Worm (Caenorhabditis elegans): ENCODE data around the gene lys-2.

DNA sequence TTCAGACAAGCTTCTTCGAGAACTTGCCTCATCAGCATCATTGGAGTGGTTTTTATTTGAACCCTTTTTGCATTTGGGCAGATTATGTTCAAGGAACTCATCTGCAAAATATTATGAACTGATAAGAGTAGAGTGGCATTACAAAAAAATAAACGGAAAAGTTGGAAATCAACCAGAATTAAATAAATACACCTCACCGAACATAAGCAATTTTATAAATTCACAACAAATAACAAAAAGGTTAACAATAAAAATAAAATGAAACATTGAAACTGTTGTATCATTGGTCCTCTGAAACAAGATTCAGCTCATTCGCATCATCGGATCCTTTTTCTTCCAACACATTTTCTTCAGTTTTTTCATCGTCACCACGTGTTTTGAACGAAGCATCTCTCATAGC lies 36.0 kb upstream of the lys-2 start, which contains the start of gene asps-1:
- TF ChIP-seq ets-4 (GFP tag; optimal IDR thresholded peaks at IDR 0.05) (no peak), T26A5.8 (tag; optimal IDR thresholded peaks at IDR 0.05) (no peak), dpl-1 (GFP tag; optimal IDR thresholded peaks at IDR 0.05) (no peak), athp-1 (tag; optimal IDR thresholded peaks at IDR 0.05) (no peak), unc-62 (GFP tag; optimal IDR thresholded peaks at IDR 0.05) (no peak), snpc-4 (GFP tag; optimal IDR thresholded peaks at IDR 0.05) (no peak), snpc-4 (tag; optimal IDR thresholded peaks at IDR 0.05) (no peak), hmg-20 (GFP tag; IDR thresholded peaks at IDR 0.05) (no peak), zfh-2 (GFP tag; conservative IDR thresholded peaks at IDR 0.05) (no peak), ekl-4 (GFP tag; IDR thresholded peaks at IDR 0.05) (no peak), akir-1 (GFP tag; optimal IDR thresholded peaks at IDR 0.05) (no peak), ztf-6 (GFP tag; IDR thresholded peaks at IDR 0.05) (no peak), bed-2 (GFP tag; IDR thresholded peaks at IDR 0.05) (no peak), hrde-1 (tag; optimal IDR thresholded peaks at IDR 0.05; ENCODE audit: borderline replicate concordance) (no peak), atf-7 (tag; optimal IDR thresholded peaks at IDR 0.05) (no peak)

All from whole organism, young adult.